1 fruit fly cellular context compared by ENCODE assay signal in the genomic region with DNA sequence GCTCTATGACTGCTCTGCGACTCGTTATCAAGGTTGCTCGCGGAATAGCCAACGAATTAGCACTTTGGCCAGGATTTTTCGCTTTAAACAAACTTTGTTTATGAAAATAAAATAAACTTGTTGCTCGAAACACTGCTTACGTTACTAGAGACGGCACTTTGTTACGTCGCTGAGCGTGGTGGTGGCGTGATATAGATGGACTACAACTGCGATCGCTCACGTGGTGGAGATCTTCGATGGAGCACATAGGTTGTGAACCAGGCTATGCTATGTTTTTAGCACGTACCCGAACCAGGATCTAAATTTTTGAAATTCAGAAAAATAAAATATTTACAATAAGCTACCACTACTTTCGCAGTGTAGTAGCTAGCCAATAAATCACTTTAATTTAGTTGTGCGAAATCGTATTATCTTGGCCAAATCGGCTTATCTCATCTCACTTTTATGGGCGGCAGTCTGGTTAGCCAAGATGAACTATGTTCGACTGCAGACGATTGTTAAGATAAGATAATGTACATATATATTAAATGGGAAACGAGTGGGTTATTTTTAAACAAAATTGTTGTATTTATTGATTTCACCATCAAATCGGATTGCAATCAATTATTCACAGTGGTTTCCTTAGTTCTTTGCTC.
TF ChIP-seq lines count a peak whose summit lies in the region.

A gene (minus strand): TSS at position 153 of the 635 bp plus-strand sequence.

TF ChIP-seq in whole organism, embryonic, 481 proteins besides CTCF, POLR2A, EP300 and RAD21 (continued from another document):
- TF ChIP-seq CG32767 (GFP tag; IDR thresholded peaks at IDR 0.05; lab: Robert Waterston, UW) = no peak
- TF ChIP-seq CG8281 (tag; optimal IDR thresholded peaks at IDR 0.05; lab: Kevin White, UChicago) = no peak
- TF ChIP-seq ranshi (GFP tag; IDR thresholded peaks at IDR 0.05; lab: Robert Waterston, UW) = no peak
- peak; percentile 71 for TF ChIP-seq scrt (GFP tag; optimal IDR thresholded peaks at IDR 0.05; lab: Kevin White, UChicago)
- TF ChIP-seq ci (GFP tag; IDR thresholded peaks at IDR 0.05; lab: Robert Waterston, UW) = peak; percentile 41; the same call in 2 of the 3 replicates
- TF ChIP-seq CG17829 (tag; optimal IDR thresholded peaks at IDR 0.05; lab: Kevin White, UChicago) = peak; percentile 29
- TF ChIP-seq pita (GFP tag; optimal IDR thresholded peaks at IDR 0.05; lab: Kevin White, UChicago) = peak; percentile 85
- TF ChIP-seq HLH54F (GFP tag; optimal IDR thresholded peaks at IDR 0.05; lab: Kevin White, UChicago) = peak; percentile 13
- no peak for TF ChIP-seq Six4 (GFP tag; optimal IDR thresholded peaks at IDR 0.05; lab: Kevin White, UChicago)
- TF ChIP-seq Dek (tag; optimal IDR thresholded peaks at IDR 0.05; lab: Kevin White, UChicago) = peak; percentile 33
- no peak for TF ChIP-seq Awh (GFP tag; IDR thresholded peaks at IDR 0.05; lab: Robert Waterston, UW)
- no peak for TF ChIP-seq Dfd (GFP tag; optimal IDR thresholded peaks at IDR 0.05; lab: Kevin White, UChicago)
- no peak for TF ChIP-seq croc (GFP tag; conservative IDR thresholded peaks at IDR 0.05; lab: Robert Waterston, UW)
- TF ChIP-seq CG6854 (GFP tag; optimal IDR thresholded peaks at IDR 0.05; lab: Kevin White, UChicago) = no peak
- peak; percentile 95 for TF ChIP-seq Sry-δ (GFP tag; optimal IDR thresholded peaks at IDR 0.05; lab: Kevin White, UChicago)
- peak; percentile 43 for TF ChIP-seq CG12659 (GFP tag; optimal IDR thresholded peaks at IDR 0.05; lab: Kevin White, UChicago)
- peak in 1 of 2 experiments; percentile 35 for TF ChIP-seq Pdp1 (GFP tag; optimal IDR thresholded peaks at IDR 0.05; lab: Kevin White, UChicago)
- TF ChIP-seq gfzf (GFP tag; optimal IDR thresholded peaks at IDR 0.05; lab: Kevin White, UChicago) = peak; percentile 51
- peak; percentile 79 for TF ChIP-seq MBD-R2 (GFP tag; IDR thresholded peaks at IDR 0.05; lab: Robert Waterston, UW)
- no peak for TF ChIP-seq Atf6 (GFP tag; IDR thresholded peaks at IDR 0.05; lab: Robert Waterston, UW)
- TF ChIP-seq CG16813 (GFP tag; IDR thresholded peaks at IDR 0.05; lab: Robert Waterston, UW; ENCODE audit: partially characterized antibody) = peak; percentile 86
- peak; percentile 21 for TF ChIP-seq bcd (GFP tag; optimal IDR thresholded peaks at IDR 0.05; lab: Kevin White, UChicago)
- TF ChIP-seq lilli (GFP tag; optimal IDR thresholded peaks at IDR 0.05; lab: Kevin White, UChicago) = peak; percentile 19
- no peak for TF ChIP-seq CG5953 (GFP tag; IDR thresholded peaks at IDR 0.05; lab: Robert Waterston, UW)
- no peak for TF ChIP-seq CG10959 (GFP tag; IDR thresholded peaks at IDR 0.05; lab: Robert Waterston, UW)
- TF ChIP-seq Med (GFP tag; lab: Kevin White, UChicago) = peak; percentile 88
- TF ChIP-seq Lhr (GFP tag; optimal IDR thresholded peaks at IDR 0.05; lab: Kevin White, UChicago) = peak; percentile 78
- peak; percentile 81 for TF ChIP-seq bbx (GFP tag; IDR thresholded peaks at IDR 0.05; lab: Robert Waterston, UW; ENCODE audit: partially characterized antibody)
- no peak for TF ChIP-seq disco-r (GFP tag; optimal IDR thresholded peaks at IDR 0.05; lab: Kevin White, UChicago)
- peak in 1 of 2 experiments; percentile 44 for TF ChIP-seq dpn (GFP tag; optimal IDR thresholded peaks at IDR 0.05; lab: Kevin White, UChicago)
- peak; percentile 82 for TF ChIP-seq CG42726 (GFP tag; IDR thresholded peaks at IDR 0.05; lab: Robert Waterston, UW; ENCODE audit: partially characterized antibody)
- TF ChIP-seq CG15514 (GFP tag; optimal IDR thresholded peaks at IDR 0.05; lab: Kevin White, UChicago) = peak; percentile 73
- peak; percentile 38 for TF ChIP-seq CG10267 (tag; optimal IDR thresholded peaks at IDR 0.05; lab: Kevin White, UChicago)
- no peak for TF ChIP-seq CG8765 (GFP tag; IDR thresholded peaks at IDR 0.05; lab: Robert Waterston, UW)
- peak; percentile 44 for TF ChIP-seq CG2120 (GFP tag; optimal IDR thresholded peaks at IDR 0.05; lab: Kevin White, UChicago)
- peak; percentile 79 for TF ChIP-seq exex (tag; optimal IDR thresholded peaks at IDR 0.05; lab: Kevin White, UChicago)
- peak; percentile 3 for TF ChIP-seq HLHmδ (GFP tag; optimal IDR thresholded peaks at IDR 0.05; lab: Kevin White, UChicago)
- peak; percentile 10 for TF ChIP-seq dm (GFP tag; optimal IDR thresholded peaks at IDR 0.05; lab: Kevin White, UChicago)
